Worm (Caenorhabditis elegans): ENCODE measurements around the gene Y82E9BL.5.

- no peak for TF ChIP-seq ama-1 (optimal IDR thresholded peaks at IDR 0.05)
- TF ChIP-seq sox-4 (tag; optimal IDR thresholded peaks at IDR 0.05), result no peak
- no peak for TF ChIP-seq nfya-1 (tag; optimal IDR thresholded peaks at IDR 0.05)
These were observed 36.1 kb downstream of the Y82E9BL.5 start for ce11 chrIII:1311367-1311766.

Measured in whole organism, late embryonic.